Fruit fly (Drosophila melanogaster): Measurements from ENCODE around the gene AP-2sigma.

- TF ChIP-seq sv (GFP tag; optimal IDR thresholded peaks at IDR 0.05): no peak
- no peak for TF ChIP-seq CG9705 (GFP tag; optimal IDR thresholded peaks at IDR 0.05)
- no peak for TF ChIP-seq Hr83 (GFP tag; optimal IDR thresholded peaks at IDR 0.05; ENCODE audit: poor library complexity, severe bottlenecking)
- TF ChIP-seq Hnf4 (GFP tag; optimal IDR thresholded peaks at IDR 0.05): no peak
- TF ChIP-seq usp (GFP tag; optimal IDR thresholded peaks at IDR 0.05): no peak
- no peak for TF ChIP-seq psq (GFP tag; optimal IDR thresholded peaks at IDR 0.05)
These were observed 27.6 kb downstream of the AP-2sigma start, which contains the start of gene CG5892 for dm6 chr3R:21242318-21242717.
